Fruit fly (Drosophila melanogaster): Measurements from ENCODE around the gene Cad96Cb.

DNA sequence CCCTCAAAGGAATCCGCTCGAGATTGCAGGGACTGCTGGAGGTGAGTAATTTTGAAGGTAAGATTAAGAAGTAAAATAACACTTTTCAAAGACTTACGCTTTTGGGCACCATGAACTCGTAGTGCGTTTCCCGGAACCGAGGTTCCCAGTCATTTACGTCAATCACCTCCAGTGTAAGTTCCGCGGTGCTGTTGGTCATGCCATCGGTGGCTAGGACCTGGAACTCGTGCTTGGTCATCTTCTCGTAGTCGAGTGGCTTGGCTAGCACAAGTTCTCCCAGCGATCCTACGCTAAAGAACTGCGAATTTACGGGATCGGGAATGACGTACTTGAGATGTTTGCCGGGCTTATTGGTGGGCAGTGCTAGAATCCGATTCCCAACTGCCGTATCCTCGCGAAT lies 6.6 kb downstream of the Cad96Cb start:
- TF ChIP-seq Dif (GFP tag; optimal IDR thresholded peaks at IDR 0.05; ENCODE audit: partially characterized antibody) = no peak
- no peak for TF ChIP-seq dmrt93B (GFP tag; optimal IDR thresholded peaks at IDR 0.05)
- TF ChIP-seq HLH106 (tag; optimal IDR thresholded peaks at IDR 0.05) = no peak
- no peak for TF ChIP-seq OdsH (GFP tag; optimal IDR thresholded peaks at IDR 0.05)
- no peak for TF ChIP-seq psq (GFP tag; optimal IDR thresholded peaks at IDR 0.05)
- no peak for TF ChIP-seq lola (GFP tag; optimal IDR thresholded peaks at IDR 0.05)
- no peak for TF ChIP-seq jim (GFP tag; optimal IDR thresholded peaks at IDR 0.05)
- TF ChIP-seq Sp1 (GFP tag; optimal IDR thresholded peaks at IDR 0.05) = no peak
- TF ChIP-seq br (GFP tag; optimal IDR thresholded peaks at IDR 0.05) = no peak
- no peak for TF ChIP-seq tai (GFP tag; optimal IDR thresholded peaks at IDR 0.05)
- TF ChIP-seq pan (optimal IDR thresholded peaks at IDR 0.05) = no peak
- TF ChIP-seq GATAd (GFP tag; optimal IDR thresholded peaks at IDR 0.05) = no peak
- TF ChIP-seq h (GFP tag; optimal IDR thresholded peaks at IDR 0.05) = no peak
- no peak for TF ChIP-seq Hnf4 (GFP tag; optimal IDR thresholded peaks at IDR 0.05)

Data from whole organism, wandering third instar larva.